Worm (Caenorhabditis elegans) whole organism, young adult: Measurements from ENCODE around the gene srh-71.
A peak's percentile ranks its signal among the peaks of the same experiment; 100 is the strongest.

Experiments
- B0035.1 ChIP-seq: sonication (generic microtip); optimal IDR thresholded peaks from 2 replicates; lab custom pipeline; 2016; ENCODE audit warnings: missing genetic modification characterization, mild to moderate bottlenecking, missing compliant biosample characterization, missing genotype, missing genetic modification reagents
- C17E4.6 ChIP-seq: fragments of 200-800 bp; sonication (Bioruptor generic); IDR thresholded peaks from 2 replicates; pipeline ENCODE4 v1.3.6; 2022; ENCODE audit warnings: missing genetic modification reagents, missing genetic modification characterization, missing compliant biosample characterization
- D2030.7 ChIP-seq: fragments of 200-800 bp; sonication (Bioruptor generic); IDR thresholded peaks from 2 replicates; pipeline ENCODE4 v1.3.6; 2022; ENCODE audit warnings: missing genetic modification reagents, missing genetic modification characterization, missing compliant biosample characterization
- F57C9.4 ChIP-seq: sonication (generic microtip); optimal IDR thresholded peaks from 2 replicates; lab custom pipeline; 2017; ENCODE audit warnings: mild to moderate bottlenecking, missing genetic modification characterization, missing compliant biosample characterization
- K12H6.12 ChIP-seq: fragments of 200-800 bp; sonication (Bioruptor generic); optimal IDR thresholded peaks from 2 replicates; lab custom pipeline; 2018; ENCODE audit warnings: mild to moderate bottlenecking, missing genetic modification characterization, missing compliant biosample characterization
- T07F8.4 ChIP-seq: sonication (generic microtip); optimal IDR thresholded peaks from 2 replicates; lab custom pipeline; 2016; ENCODE audit warnings: mild to moderate bottlenecking, missing genetic modification characterization, moderate library complexity, missing compliant biosample characterization
- Y79H2A.3 ChIP-seq: fragments of 200-800 bp; sonication (Bioruptor generic); conservative IDR thresholded peaks from 2 replicates; pipeline ENCODE4 v1.3.6; 2022; ENCODE audit warnings: missing genetic modification reagents, missing genetic modification characterization, missing compliant biosample characterization
- aptf-3 ChIP-seq: fragments of 200-800 bp; sonication (Bioruptor generic); IDR thresholded peaks from 2 replicates; pipeline ENCODE4 v1.3.6; 2022; ENCODE audit warnings: missing genetic modification characterization, missing compliant biosample characterization
- atf-7 ChIP-seq: sonication (generic microtip); optimal IDR thresholded peaks from 2 replicates; lab custom pipeline; 2017; ENCODE audit warnings: mild to moderate bottlenecking, missing genetic modification characterization, missing compliant biosample characterization
- attf-3 ChIP-seq: fragments of 200-800 bp; sonication (Bioruptor generic); conservative IDR thresholded peaks from 2 replicates; pipeline ENCODE4 v1.3.6; 2022; ENCODE audit warnings: missing genetic modification reagents, missing genetic modification characterization, missing compliant biosample characterization
- attf-5 ChIP-seq: fragments of 200-800 bp; sonication (Bioruptor generic); optimal IDR thresholded peaks from 2 replicates; lab custom pipeline; 2018; ENCODE audit warnings: mild to moderate bottlenecking, missing genetic modification characterization, missing compliant biosample characterization
- ccch-3 ChIP-seq: fragments of 200-800 bp; sonication (Bioruptor generic); optimal IDR thresholded peaks from 2 replicates; lab custom pipeline; 2018; ENCODE audit warnings: mild to moderate bottlenecking, missing genetic modification characterization, missing compliant biosample characterization
- cebp-2 ChIP-seq: fragments of 200-800 bp; sonication (Bioruptor generic); IDR thresholded peaks from 2 replicates; pipeline ENCODE4 v1.3.6; 2022; ENCODE audit warnings: missing genetic modification characterization, missing compliant biosample characterization
- ceh-100 ChIP-seq: fragments of 200-800 bp; sonication (Bioruptor generic); IDR thresholded peaks from 2 replicates; pipeline ENCODE4 v1.3.6; 2022; ENCODE audit warnings: missing genetic modification reagents, missing genetic modification characterization, missing compliant biosample characterization
- ceh-40 ChIP-seq: fragments of 200-800 bp; sonication (Bioruptor generic); IDR thresholded peaks from 2 replicates; pipeline ENCODE4 v1.3.6; 2022; ENCODE audit warnings: missing genetic modification characterization, missing compliant biosample characterization
- chd-7 ChIP-seq: sonication (generic microtip); optimal IDR thresholded peaks from 2 replicates; lab custom pipeline; 2016; ENCODE audit warnings: mild to moderate bottlenecking, missing genetic modification characterization, moderate library complexity, missing compliant biosample characterization
- die-1 ChIP-seq: sonication (generic microtip); optimal IDR thresholded peaks from 2 replicates; lab custom pipeline; 2016; ENCODE audit warnings: missing genotype, mild to moderate bottlenecking, missing genetic modification characterization, missing compliant biosample characterization
- dox-1 ChIP-seq: fragments of 200-800 bp; sonication (Bioruptor generic); IDR thresholded peaks from 2 replicates; pipeline ENCODE4 v1.3.6; 2022; ENCODE audit warnings: missing genetic modification reagents, missing genetic modification characterization, missing compliant biosample characterization
- egl-18 ChIP-seq: fragments of 200-800 bp; sonication (Bioruptor generic); IDR thresholded peaks from 2 replicates; pipeline ENCODE4 v1.3.6; 2022; ENCODE audit warnings: missing genetic modification reagents, missing genetic modification characterization, missing compliant biosample characterization
- egrh-3 ChIP-seq: fragments of 200-800 bp; sonication (Bioruptor generic); IDR thresholded peaks from 2 replicates; pipeline ENCODE4 v1.3.6; 2022; ENCODE audit warnings: missing genetic modification reagents, missing genetic modification characterization, missing compliant biosample characterization
- fkh-3 ChIP-seq: sonication (generic microtip); optimal IDR thresholded peaks from 2 replicates; lab custom pipeline; 2016; ENCODE audit warnings: mild to moderate bottlenecking, missing genetic modification characterization, missing compliant biosample characterization
- gei-17 ChIP-seq: fragments of 200-800 bp; sonication (Bioruptor generic); optimal IDR thresholded peaks from 2 replicates; lab custom pipeline; 2018; ENCODE audit warnings: mild to moderate bottlenecking, missing genetic modification characterization, missing compliant biosample characterization
- hmg-1.2 ChIP-seq: fragments of 200-800 bp; sonication (Bioruptor generic); IDR thresholded peaks from 2 replicates; pipeline ENCODE4 v1.3.6; 2022; ENCODE audit warnings: missing genetic modification reagents, missing genetic modification characterization, missing compliant biosample characterization
- hmg-20 ChIP-seq: fragments of 200-800 bp; sonication (Bioruptor generic); IDR thresholded peaks from 2 replicates; pipeline ENCODE4 v1.3.6; 2022; ENCODE audit warnings: missing genetic modification reagents, missing genetic modification characterization, missing compliant biosample characterization
- hsf-1 ChIP-seq: fragments of 200-800 bp; sonication (Bioruptor generic); IDR thresholded peaks from 2 replicates; pipeline ENCODE4 v1.3.6; 2022; ENCODE audit warnings: missing genetic modification reagents, missing genetic modification characterization, missing compliant biosample characterization
- let-607 ChIP-seq, 2 experiments: fragments of 200-800 bp in 1 of 2; sonication (Bioruptor generic) in 1 of 2; sonication (generic microtip) in 1 of 2; optimal IDR thresholded peaks; 2 replicates each; lab custom pipeline; 2016 to 2018; ENCODE audit warnings: mild to moderate bottlenecking in 2 of 2, missing compliant biosample characterization in 2 of 2, missing genetic modification characterization in 2 of 2, moderate library complexity in 2 of 2, missing genotype in 1 of 2
- lin-35 ChIP-seq, 3 experiments: fragments of 150-350 bp in 2 of 3; sonication (generic microtip) in 1 of 3; optimal IDR thresholded peaks; 2 replicates each; lab custom pipeline; 2014 to 2018; ENCODE audit warnings: missing biosample characterization in 3 of 3, missing genetic modification characterization in 3 of 3, missing genetic modification reagents in 3 of 3
- lin-40 ChIP-seq: sonication (generic microtip); optimal IDR thresholded peaks from 2 replicates; lab custom pipeline; 2016; ENCODE audit warnings: missing genetic modification characterization, mild to moderate bottlenecking, missing compliant biosample characterization, missing genotype, missing genetic modification reagents
- mcd-1 ChIP-seq: fragments of 200-800 bp; sonication (Bioruptor generic); IDR thresholded peaks from 2 replicates; pipeline ENCODE4 v1.3.6; 2022; ENCODE audit warnings: missing genetic modification reagents, missing genetic modification characterization, missing compliant biosample characterization
- nhr-120 ChIP-seq: fragments of 200-800 bp; sonication (Bioruptor generic); IDR thresholded peaks from 2 replicates; pipeline ENCODE4 v1.3.6; 2022; ENCODE audit warnings: missing genetic modification characterization, missing compliant biosample characterization
- nhr-90 ChIP-seq: sonication (generic microtip); optimal IDR thresholded peaks from 2 replicates; lab custom pipeline; 2016; ENCODE audit warnings: missing genotype, mild to moderate bottlenecking, missing genetic modification characterization, missing compliant biosample characterization
- pbrm-1 ChIP-seq: fragments of 200-800 bp; sonication (Bioruptor generic); IDR thresholded peaks from 2 replicates; pipeline ENCODE4 v1.3.6; 2022; ENCODE audit warnings: missing genetic modification reagents, missing genetic modification characterization, missing compliant biosample characterization
- pha-4 ChIP-seq: fragments of 150-350 bp; sonication (generic microtip); optimal IDR thresholded peaks from 2 replicates; lab custom pipeline; 2014; ENCODE audit warnings: missing biosample characterization, missing genetic modification reagents, missing genetic modification characterization
- repo-1 ChIP-seq: sonication (generic microtip); optimal IDR thresholded peaks from 2 replicates; lab custom pipeline; 2017; ENCODE audit warnings: mild to moderate bottlenecking, missing genetic modification characterization, missing compliant biosample characterization
- snpc-1.1 ChIP-seq: sonication (generic microtip); optimal IDR thresholded peaks from 2 replicates; lab custom pipeline; 2017; ENCODE audit warnings: missing genetic modification characterization, mild to moderate bottlenecking, missing compliant biosample characterization, antibody characterized with exemption, moderate library complexity, missing genotype, missing genetic modification reagents; ENCODE audit not compliant: insufficient read depth
- snpc-1.3 ChIP-seq: sonication (generic microtip); optimal IDR thresholded peaks from 2 replicates; lab custom pipeline; 2017; ENCODE audit warnings: missing genetic modification characterization, mild to moderate bottlenecking, missing compliant biosample characterization, antibody characterized with exemption, moderate library complexity, missing genotype, missing genetic modification reagents; ENCODE audit not compliant: insufficient read depth
- snpc-4 ChIP-seq, 5 experiments: fragments of 150-350 bp in 1 of 5; sonication (generic microtip) in 4 of 5; optimal IDR thresholded peaks; 2 replicates each; lab custom pipeline; 2014 to 2018; ENCODE audit warnings: missing genetic modification characterization in 5 of 5, missing biosample characterization in 3 of 5, antibody characterized with exemption in 2 of 5, mild to moderate bottlenecking in 2 of 5, missing compliant biosample characterization in 2 of 5, missing genotype in 2 of 5, moderate library complexity in 2 of 5, missing genetic modification reagents in 1 of 5
- unc-130 ChIP-seq: sonication (generic microtip); optimal IDR thresholded peaks from 2 replicates; lab custom pipeline; 2016; ENCODE audit warnings: missing genetic modification reagents, missing genetic modification characterization, missing compliant biosample characterization
- zfh-2 ChIP-seq: fragments of 200-800 bp; sonication (Bioruptor generic); conservative IDR thresholded peaks from 2 replicates; pipeline ENCODE4 v1.3.6; 2022; ENCODE audit warnings: missing genetic modification reagents, missing genetic modification characterization, missing compliant biosample characterization
- ztf-3 ChIP-seq: fragments of 200-800 bp; sonication (Bioruptor generic); optimal IDR thresholded peaks from 2 replicates; lab custom pipeline; 2018; ENCODE audit warnings: mild to moderate bottlenecking, missing genetic modification characterization, missing compliant biosample characterization

The srh-71 gene

DNA sequence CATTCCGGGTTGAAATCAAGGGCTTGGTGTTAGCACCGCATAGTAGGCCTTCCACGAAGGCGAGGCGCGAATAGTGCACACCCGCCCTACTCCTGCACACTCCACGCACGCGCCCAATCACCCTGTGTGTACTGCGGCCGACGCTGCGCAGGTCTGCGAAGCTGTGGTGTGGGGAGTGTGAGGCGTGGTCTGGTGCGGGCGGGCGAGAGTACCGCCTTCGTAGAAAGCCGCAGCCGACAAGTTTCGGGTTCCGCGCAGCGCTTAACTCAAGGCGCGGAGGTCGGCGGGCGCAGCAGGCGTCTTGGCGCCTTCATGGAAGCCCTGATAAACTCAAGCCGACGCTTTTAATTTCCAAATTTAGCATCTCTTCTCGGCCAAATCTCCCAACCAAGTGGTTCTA lies 15.2 kb upstream of the srh-71 start:
- TF ChIP-seq unc-130 (no peak), chd-7 (tag; lab: Kevin White, UChicago) (peak; percentile 7), snpc-1.1 (tag; lab: Kevin White, UChicago) (peak; percentile 59), zfh-2 (peak; percentile 93), egrh-3 (GFP tag; lab: Robert Waterston, UW) (peak; percentile 84), snpc-4 (GFP tag; optimal IDR thresholded peaks at IDR 0.05; lab: Kevin White, UChicago) (no peak), snpc-4 (tag; optimal IDR thresholded peaks at IDR 0.05; lab: Kevin White, UChicago) (peak in 3 of 4 experiments; percentile 51 to 81 (median 58)), nhr-120 (GFP tag; lab: Robert Waterston, UW) (no peak), aptf-3 (GFP tag; lab: Robert Waterston, UW) (no peak), ztf-3 (GFP tag; lab: Kevin White, UChicago) (no peak), let-607 (tag; optimal IDR thresholded peaks at IDR 0.05; lab: Kevin White, UChicago) (no peak)

- TF ChIP-seq pha-4 (tag; lab: Kevin White, UChicago) = no peak
- 0 out of 2 replicates have a peak, but pooled peaks have one; percentile 12 for TF ChIP-seq dox-1
- no peak for TF ChIP-seq snpc-1.3 (tag; lab: Kevin White, UChicago)
- TF ChIP-seq zfh-2 = peak; percentile 55; the same call in 1 of the 2 replicates
- TF ChIP-seq ceh-100 (GFP tag; lab: Robert Waterston, UW) = no peak
These were observed 13.8 kb upstream of the srh-71 start for ce11 chrII:3109533-3109932.

- no peak for TF ChIP-seq lin-40
- TF ChIP-seq egl-18 = no peak
- no peak for TF ChIP-seq C17E4.6 (GFP tag; lab: Robert Waterston, UW)
- peak; percentile 10; the same call in 1 of the 2 replicates for TF ChIP-seq hmg-1.2 (GFP tag; lab: Robert Waterston, UW)
- 0 out of 2 replicates have a peak, but pooled peaks have one; percentile 23 for TF ChIP-seq D2030.7
- 0 out of 2 replicates have a peak, but pooled peaks have one; percentile 17 for TF ChIP-seq cebp-2
- 0 out of 2 replicates have a peak, but pooled peaks have one; percentile 7 for TF ChIP-seq attf-3 (GFP tag; lab: Robert Waterston, UW)
- TF ChIP-seq snpc-4 (GFP tag; optimal IDR thresholded peaks at IDR 0.05; lab: Kevin White, UChicago) = no peak
- peak in 2 of 4 experiments; percentile 57 to 74 for TF ChIP-seq snpc-4 (tag; optimal IDR thresholded peaks at IDR 0.05; lab: Kevin White, UChicago)
- no peak for TF ChIP-seq ccch-3 (GFP tag; lab: Kevin White, UChicago)
- TF ChIP-seq pbrm-1 = no peak
- peak; percentile 46; the same call in 1 of the 2 replicates for TF ChIP-seq zfh-2
- peak; percentile 60 for TF ChIP-seq snpc-1.1 (tag; lab: Kevin White, UChicago)
- TF ChIP-seq hmg-20 (GFP tag; lab: Robert Waterston, UW) = no peak
- TF ChIP-seq egrh-3 (GFP tag; lab: Robert Waterston, UW) = peak; percentile 14; the same call in 1 of the 2 replicates
- no peak for TF ChIP-seq K12H6.12
These were observed 13.2 kb upstream of the srh-71 start for ce11 chrII:3110099-3110498.

- TF ChIP-seq ceh-40 (GFP tag; lab: Robert Waterston, UW) (no peak), hmg-1.2 (GFP tag; lab: Robert Waterston, UW) (peak; percentile 63), pha-4 (tag; lab: Kevin White, UChicago) (no peak)
These were observed 12.2 kb upstream of the srh-71 start, which contains the start of gene Y25C1A.13 for ce11 chrII:3111147-3111546. TSS of gene Y25C1A.13 (minus strand) at chrII:3111247.

DNA sequence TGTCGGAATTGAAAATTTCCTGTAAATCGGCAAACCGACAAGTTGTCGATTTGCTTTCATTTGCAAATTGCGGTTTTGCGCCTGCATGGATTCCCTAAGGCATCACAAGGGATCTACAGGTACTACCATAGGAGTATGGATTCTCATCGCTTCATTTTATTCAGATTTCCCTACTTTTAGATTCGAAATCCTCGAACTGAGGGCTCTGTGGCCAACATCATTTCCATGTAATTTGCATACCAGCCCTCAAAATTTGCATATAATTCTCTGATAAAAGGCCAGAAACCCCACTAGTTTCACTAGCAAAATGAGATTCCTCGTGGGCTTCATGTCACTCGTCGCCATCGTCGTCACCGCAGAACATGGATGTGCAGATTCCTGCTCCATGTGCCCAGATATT lies 11.0 kb upstream of the srh-71 start, which contains the start of gene Y25C1A.2:
Gene Y25C1A.2, plus strand, starts transcription at position 301 of the 400 bp plus-strand sequence.
- TF ChIP-seq F57C9.4 (tag; lab: Kevin White, UChicago) (no peak), snpc-1.3 (tag; lab: Kevin White, UChicago) (no peak), hsf-1 (GFP tag; lab: Robert Waterston, UW) (no peak), egrh-3 (GFP tag; lab: Robert Waterston, UW) (no peak), attf-5 (GFP tag; lab: Kevin White, UChicago) (no peak), ztf-3 (GFP tag; lab: Kevin White, UChicago) (no peak), gei-17 (GFP tag; lab: Kevin White, UChicago) (no peak), mcd-1 (GFP tag; lab: Robert Waterston, UW) (no peak), fkh-3 (tag; lab: Kevin White, UChicago) (no peak), atf-7 (tag; lab: Kevin White, UChicago) (no peak), T07F8.4 (tag; lab: Kevin White, UChicago) (no peak), Y79H2A.3 (no peak), repo-1 (no peak), B0035.1 (no peak), lin-35 (GFP tag; optimal IDR thresholded peaks at IDR 0.05; lab: Kevin White, UChicago) (no peak), nhr-90 (tag; lab: Kevin White, UChicago) (no peak), die-1 (tag; lab: Kevin White, UChicago) (no peak)
